Fruit fly (Drosophila melanogaster) Kc167 (cell line): ENCODE results near the gene CG43139.

Experiments used
- Myc ChIP-seq: fragments of >200 bp; optimal IDR thresholded peaks from 2 replicates; lab custom pipeline; 2017; ENCODE audit warnings: missing external identifiers
- Sin3A ChIP-seq: fragments of >200 bp; optimal IDR thresholded peaks from 2 replicates; lab custom pipeline; 2018; ENCODE audit warnings: missing external identifiers
- h ChIP-seq: fragments of >200 bp; optimal IDR thresholded peaks from 3 replicates; lab custom pipeline; 2018; ENCODE audit warnings: missing external identifiers
- insv ChIP-seq: fragments of >200 bp; optimal IDR thresholded peaks from 3 replicates; lab custom pipeline; 2018; ENCODE audit warnings: missing external identifiers
- psq ChIP-seq: fragments of >200 bp; optimal IDR thresholded peaks from 2 replicates; lab custom pipeline; 2017; ENCODE audit warnings: missing external identifiers
- ttk ChIP-seq: sonication (Bioruptor generic); optimal IDR thresholded peaks from 2 replicates; lab custom pipeline; 2017; ENCODE audit warnings: missing external identifiers

CG43139 gene

dm6 chr3R:27501938-27502337 lies at the start of gene CG43139:
TSS of gene CG43139 (minus strand) at chr3R:27502025.
- TF ChIP-seq insv (lab: Kevin White, UChicago) (no peak), h (lab: Kevin White, UChicago) (no peak), Myc (lab: Kevin White, UChicago) (no peak), ttk (lab: Kevin White, UChicago) (no peak)

- TF ChIP-seq Myc (lab: Kevin White, UChicago) (no peak), psq (lab: Kevin White, UChicago) (no peak), insv (lab: Kevin White, UChicago) (no peak), ttk (lab: Kevin White, UChicago) (no peak), h (lab: Kevin White, UChicago) (no peak), Sin3A (lab: Kevin White, UChicago) (no peak)
Measured at dm6 chr3R:27547378-27547949, 45.6 kb upstream of the CG43139 start.

- no peak for TF ChIP-seq psq (lab: Kevin White, UChicago)
- no peak for TF ChIP-seq Myc (lab: Kevin White, UChicago)
Measured at dm6 chr3R:27545752-27546151, 43.9 kb upstream of the CG43139 start, which contains the start of gene Gr98d. TSS of gene Gr98d (plus strand) at chr3R:27546052.

dm6 chr3R:27544143-27544542 lies 42.3 kb upstream of the CG43139 start, which contains the start of gene Gr98c:
TSS of gene Gr98c (plus strand) at chr3R:27544443.
- TF ChIP-seq insv (lab: Kevin White, UChicago) (no peak), psq (lab: Kevin White, UChicago) (no peak), ttk (lab: Kevin White, UChicago) (no peak), Myc (lab: Kevin White, UChicago) (no peak), Sin3A (lab: Kevin White, UChicago) (no peak), h (lab: Kevin White, UChicago) (no peak)

dm6 chr3R:27542197-27542596 lies 40.4 kb upstream of the CG43139 start, which contains the start of gene Gr98b:
TSS of gene Gr98b (plus strand) at chr3R:27542497.
- no peak for TF ChIP-seq insv (lab: Kevin White, UChicago)
- no peak for TF ChIP-seq h (lab: Kevin White, UChicago)
- no peak for TF ChIP-seq psq (lab: Kevin White, UChicago)
- no peak for TF ChIP-seq ttk (lab: Kevin White, UChicago)
- TF ChIP-seq Myc (lab: Kevin White, UChicago), result no peak
- no peak for TF ChIP-seq Sin3A (lab: Kevin White, UChicago)

- no peak for TF ChIP-seq ttk (lab: Kevin White, UChicago)
- TF ChIP-seq Sin3A (lab: Kevin White, UChicago), result no peak
- TF ChIP-seq psq (lab: Kevin White, UChicago), result no peak
- no peak for TF ChIP-seq h (lab: Kevin White, UChicago)
- TF ChIP-seq insv (lab: Kevin White, UChicago), result no peak
- no peak for TF ChIP-seq Myc (lab: Kevin White, UChicago)
Measured at dm6 chr3R:27533225-27533624, 31.4 kb upstream of the CG43139 start.

dm6 chr3R:27520415-27520916 lies 18.6 kb upstream of the CG43139 start, which contains the start of gene CG12885:
TSS of gene CG12885 (plus strand) at chr3R:27520866.
- TF ChIP-seq insv (lab: Kevin White, UChicago), result no peak
- TF ChIP-seq Myc (lab: Kevin White, UChicago), result no peak
- TF ChIP-seq ttk (lab: Kevin White, UChicago), result no peak
- TF ChIP-seq h (lab: Kevin White, UChicago), result no peak
- no peak for TF ChIP-seq psq (lab: Kevin White, UChicago)
- no peak for TF ChIP-seq Sin3A (lab: Kevin White, UChicago)

- TF ChIP-seq Myc (lab: Kevin White, UChicago) (no peak), psq (lab: Kevin White, UChicago) (no peak), ttk (lab: Kevin White, UChicago) (no peak)
Measured at dm6 chr3R:27519879-27520278, 18.1 kb upstream of the CG43139 start.

dm6 chr3R:27517157-27517556 lies 15.3 kb upstream of the CG43139 start, which contains the start of gene CG13972:
TSS of gene CG13972 (minus strand) at chr3R:27517257.
- TF ChIP-seq h (lab: Kevin White, UChicago), result no peak
- no peak for TF ChIP-seq psq (lab: Kevin White, UChicago)
- no peak for TF ChIP-seq Myc (lab: Kevin White, UChicago)
- no peak for TF ChIP-seq Sin3A (lab: Kevin White, UChicago)
- no peak for TF ChIP-seq insv (lab: Kevin White, UChicago)
- TF ChIP-seq ttk (lab: Kevin White, UChicago), result no peak

dm6 chr3R:27502856-27503255 lies 1.0 kb upstream of the CG43139 start, which contains the start of gene CG5402:
TSS of gene CG5402 (minus strand) at chr3R:27502956.
- TF ChIP-seq Sin3A (lab: Kevin White, UChicago), result no peak

dm6 chr3R:27497616-27498015 lies 4.2 kb downstream of the CG43139 start:
- TF ChIP-seq Sin3A (lab: Kevin White, UChicago) (no peak), psq (lab: Kevin White, UChicago) (no peak), insv (lab: Kevin White, UChicago) (no peak), h (lab: Kevin White, UChicago) (no peak), ttk (lab: Kevin White, UChicago) (no peak), Myc (lab: Kevin White, UChicago) (no peak)

dm6 chr3R:27487627-27488026 lies 14.2 kb downstream of the CG43139 start, which contains the start of gene Gr98a:
TSS of gene Gr98a (plus strand) at chr3R:27487927.
- TF ChIP-seq Myc (lab: Kevin White, UChicago) (no peak), psq (lab: Kevin White, UChicago) (no peak), insv (lab: Kevin White, UChicago) (no peak), ttk (lab: Kevin White, UChicago) (no peak), h (lab: Kevin White, UChicago) (no peak), Sin3A (lab: Kevin White, UChicago) (no peak)
